Worm (Caenorhabditis elegans): ENCODE data around the gene T15B12.2.

ce11 chrIII:5318610-5319009 is 16.9 kb upstream of the T15B12.2 start:
- peak in 1 of 2 experiments; percentile 35 for TF ChIP-seq lin-35 (GFP tag; optimal IDR thresholded peaks at IDR 0.05)
- no peak for TF ChIP-seq jun-1 (tag; optimal IDR thresholded peaks at IDR 0.05)
- no peak for TF ChIP-seq lir-3 (tag; optimal IDR thresholded peaks at IDR 0.05; ENCODE audit: poor library complexity)
- no peak for TF ChIP-seq nhr-237 (tag; optimal IDR thresholded peaks at IDR 0.05)
- TF ChIP-seq nhr-90 (tag; optimal IDR thresholded peaks at IDR 0.05; ENCODE audit: poor library complexity) = no peak
- no peak for TF ChIP-seq egl-27 (tag; optimal IDR thresholded peaks at IDR 0.05)
- no peak for TF ChIP-seq lsy-2 (tag; optimal IDR thresholded peaks at IDR 0.05)
- peak in 1 of 2 experiments; percentile 21 for TF ChIP-seq mdl-1 (tag; optimal IDR thresholded peaks at IDR 0.05)
- TF ChIP-seq blmp-1 (tag; optimal IDR thresholded peaks at IDR 0.05) = no peak
- TF ChIP-seq fkh-4 (tag; optimal IDR thresholded peaks at IDR 0.05; ENCODE audit: borderline replicate concordance) = no peak
- no peak for TF ChIP-seq unc-130 (tag; optimal IDR thresholded peaks at IDR 0.05)
- no peak for TF ChIP-seq ama-1 (optimal IDR thresholded peaks at IDR 0.05)
- no peak for TF ChIP-seq ets-5 (GFP tag; IDR thresholded peaks at IDR 0.05)
- TF ChIP-seq lin-15B (tag; optimal IDR thresholded peaks at IDR 0.05) = no peak
